Fruit fly (Drosophila melanogaster): ENCODE data around the gene CG7523.

Gene CG7523

dm6 chr3R:17670202-17670856 lies 366 bp downstream of the CG7523 start (continued):
- TF ChIP-seq Sin3A (optimal IDR thresholded peaks at IDR 0.05) = peak; percentile 36
- TF ChIP-seq CG12769 (tag; optimal IDR thresholded peaks at IDR 0.05) = no peak
- peak; percentile 6; the same call in 1 of the 2 replicates for TF ChIP-seq Xrp1 (GFP tag; IDR thresholded peaks at IDR 0.05)
- TF ChIP-seq h (optimal IDR thresholded peaks at IDR 0.05) = no peak
- TF ChIP-seq C15 (GFP tag; IDR thresholded peaks at IDR 0.05) = no peak
- TF ChIP-seq CG12942 (GFP tag; optimal IDR thresholded peaks at IDR 0.05) = no peak
- no peak for TF ChIP-seq odd (GFP tag; optimal IDR thresholded peaks at IDR 0.05)
- no peak for TF ChIP-seq vnd (GFP tag; IDR thresholded peaks at IDR 0.05; ENCODE audit: partially characterized antibody)
- TF ChIP-seq Stat92E (GFP tag; optimal IDR thresholded peaks at IDR 0.05) = no peak
- no peak for TF ChIP-seq esg (GFP tag; conservative IDR thresholded peaks at IDR 0.05)
- TF ChIP-seq Myb (GFP tag; optimal IDR thresholded peaks at IDR 0.05) = no peak
- peak; percentile 51; the same call in 1 of the 2 replicates for TF ChIP-seq Bgb (GFP tag; IDR thresholded peaks at IDR 0.05; ENCODE audit: partially characterized antibody)
- TF ChIP-seq Side (GFP tag; optimal IDR thresholded peaks at IDR 0.05) = no peak
- TF ChIP-seq Bdp1 (GFP tag; optimal IDR thresholded peaks at IDR 0.05) = no peak
- 0 out of 2 replicates have a peak, but pooled peaks have one; percentile 9 for TF ChIP-seq tna (GFP tag; IDR thresholded peaks at IDR 0.05; ENCODE audit: partially characterized antibody)
- no peak for TF ChIP-seq HLH54F (GFP tag; optimal IDR thresholded peaks at IDR 0.05)
- TF ChIP-seq Pdp1 (GFP tag; optimal IDR thresholded peaks at IDR 0.05) = no peak
- no peak for TF ChIP-seq E2f1 (GFP tag; IDR thresholded peaks at IDR 0.05)
- no peak for TF ChIP-seq salm (tag; optimal IDR thresholded peaks at IDR 0.05)
- TF ChIP-seq CG14860 (GFP tag; IDR thresholded peaks at IDR 0.05; ENCODE audit: partially characterized antibody) = no peak
- TF ChIP-seq BEAF-32 (GFP tag; optimal IDR thresholded peaks at IDR 0.05) = no peak
- peak; percentile 41; the same call in 1 of the 2 replicates for TF ChIP-seq crol (GFP tag; IDR thresholded peaks at IDR 0.05)
- peak; percentile 42; the same call in 2 of the 3 replicates for TF ChIP-seq CG16813 (GFP tag; IDR thresholded peaks at IDR 0.05; ENCODE audit: partially characterized antibody)
- no peak for TF ChIP-seq inv (GFP tag; IDR thresholded peaks at IDR 0.05; ENCODE audit: partially characterized antibody)
- no peak for TF ChIP-seq phol (tag; optimal IDR thresholded peaks at IDR 0.05)
- TF ChIP-seq sens (GFP tag) = peak; percentile 5
- TF ChIP-seq CG9932 (GFP tag; IDR thresholded peaks at IDR 0.05) = no peak
- TF ChIP-seq CG8290 (GFP tag; optimal IDR thresholded peaks at IDR 0.05) = no peak
- TF ChIP-seq CG8290 (tag; optimal IDR thresholded peaks at IDR 0.05) = no peak
- TF ChIP-seq wdn (GFP tag; IDR thresholded peaks at IDR 0.05) = 0 out of 2 replicates have a peak, but pooled peaks have one; percentile 13
- TF ChIP-seq CG10959 (GFP tag; IDR thresholded peaks at IDR 0.05) = no peak
- TF ChIP-seq CG14965 (GFP tag; optimal IDR thresholded peaks at IDR 0.05; ENCODE audit: borderline replicate concordance) = no peak
- TF ChIP-seq Med (GFP tag) = peak; percentile 80
- TF ChIP-seq zfh1 (GFP tag; IDR thresholded peaks at IDR 0.05) = 0 out of 3 replicates have a peak, but pooled peaks have one; percentile 13
- no peak for TF ChIP-seq gro (GFP tag; optimal IDR thresholded peaks at IDR 0.05)

- peak; percentile 31 for TF ChIP-seq CG8290 (GFP tag; optimal IDR thresholded peaks at IDR 0.05)
- TF ChIP-seq CG8290 (tag; optimal IDR thresholded peaks at IDR 0.05) = no peak
- no peak for TF ChIP-seq psq (GFP tag; optimal IDR thresholded peaks at IDR 0.05)
- TF ChIP-seq CG2199 (GFP tag; IDR thresholded peaks at IDR 0.05) = peak; percentile 59; the same call in 1 of the 3 replicates
- TF ChIP-seq CG18764 (GFP tag; optimal IDR thresholded peaks at IDR 0.05) = no peak
- no peak for TF ChIP-seq pnt (GFP tag; optimal IDR thresholded peaks at IDR 0.05)
- no peak for TF ChIP-seq lmd (GFP tag; IDR thresholded peaks at IDR 0.05)
- 0 out of 3 replicates have a peak, but pooled peaks have one; percentile 44 for TF ChIP-seq CG16813 (GFP tag; IDR thresholded peaks at IDR 0.05; ENCODE audit: partially characterized antibody)
- peak; percentile 95 for TF ChIP-seq Bdp1 (GFP tag; optimal IDR thresholded peaks at IDR 0.05)
- peak; percentile 26 for TF ChIP-seq exex (tag; optimal IDR thresholded peaks at IDR 0.05)
- no peak for TF ChIP-seq CG10565 (GFP tag; optimal IDR thresholded peaks at IDR 0.05)
- no peak for TF ChIP-seq wor (GFP tag; IDR thresholded peaks at IDR 0.05)
- peak; percentile 26; the same call in 1 of the 3 replicates for TF ChIP-seq Opbp (GFP tag; IDR thresholded peaks at IDR 0.05; ENCODE audit: partially characterized antibody)
- peak; percentile 17; the same call in 1 of the 3 replicates for TF ChIP-seq knrl (GFP tag; IDR thresholded peaks at IDR 0.05; ENCODE audit: partially characterized antibody)
- 0 out of 3 replicates have a peak, but pooled peaks have one; percentile 8 for TF ChIP-seq zen2 (GFP tag; IDR thresholded peaks at IDR 0.05; ENCODE audit: partially characterized antibody)
- no peak for TF ChIP-seq CG16815 (GFP tag; optimal IDR thresholded peaks at IDR 0.05)
- TF ChIP-seq amos (GFP tag; IDR thresholded peaks at IDR 0.05; ENCODE audit: partially characterized antibody) = peak; percentile 48; the same call in 1 of the 2 replicates
- TF ChIP-seq onecut (GFP tag; IDR thresholded peaks at IDR 0.05) = no peak
- TF ChIP-seq CG30403 (GFP tag; optimal IDR thresholded peaks at IDR 0.05) = no peak
These were observed 2.7 kb downstream of the CG7523 start for dm6 chr3R:17667987-17668386.
